Fruit fly (Drosophila melanogaster): ENCODE results near the gene Syn1.

Gene Syn1

dm6 chr3L:21728616-21729047 is 41.7 kb downstream of the Syn1 start, which contains the start of the genes CG11247 and Polr2H (continued):
- TF ChIP-seq Eip75B (GFP tag; optimal IDR thresholded peaks at IDR 0.05) (peak; percentile 88), pdm3 (GFP tag; optimal IDR thresholded peaks at IDR 0.05) (peak; percentile 90), net (GFP tag; optimal IDR thresholded peaks at IDR 0.05) (peak; percentile 83), CG3919 (GFP tag; optimal IDR thresholded peaks at IDR 0.05) (peak; percentile 91), CG6808 (GFP tag; optimal IDR thresholded peaks at IDR 0.05) (peak; percentile 61), CG10669 (GFP tag; optimal IDR thresholded peaks at IDR 0.05) (peak; percentile 73), Smox (GFP tag; optimal IDR thresholded peaks at IDR 0.05) (peak; percentile 86), acj6 (GFP tag; optimal IDR thresholded peaks at IDR 0.05) (peak; percentile 93)

DNA sequence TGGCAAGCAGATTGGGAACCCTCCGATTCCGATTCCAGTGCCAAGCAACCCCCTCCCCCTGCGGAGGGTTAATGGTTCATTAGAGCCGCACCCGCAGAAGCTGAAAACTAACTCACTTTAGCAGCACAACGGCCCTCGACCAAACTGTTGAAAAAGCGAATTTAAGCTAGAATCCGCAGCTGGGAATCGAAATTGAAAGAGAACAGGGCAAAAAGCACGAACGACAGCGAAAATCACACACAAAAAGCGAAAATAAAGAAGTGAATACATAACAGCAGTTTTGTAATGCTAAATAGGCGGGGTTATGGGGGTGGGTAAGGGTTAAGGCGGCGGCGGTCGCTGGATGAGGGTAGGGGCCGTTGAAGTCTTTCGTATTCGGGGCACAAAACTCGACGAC is 42.6 kb downstream of the Syn1 start:
- TF ChIP-seq esn (GFP tag; optimal IDR thresholded peaks at IDR 0.05) (no peak), salr (GFP tag; optimal IDR thresholded peaks at IDR 0.05) (no peak), CG15336 (GFP tag; IDR thresholded peaks at IDR 0.05) (no peak), OdsH (GFP tag; optimal IDR thresholded peaks at IDR 0.05) (no peak), CG11902 (GFP tag; optimal IDR thresholded peaks at IDR 0.05) (no peak), CG32006 (GFP tag; optimal IDR thresholded peaks at IDR 0.05) (no peak), CG1621 (tag; optimal IDR thresholded peaks at IDR 0.05) (no peak), fd85E (GFP tag; optimal IDR thresholded peaks at IDR 0.05) (no peak), Met (GFP tag; optimal IDR thresholded peaks at IDR 0.05) (no peak), CG10669 (GFP tag; optimal IDR thresholded peaks at IDR 0.05) (no peak), svp (GFP tag) (no peak), CG8319 (GFP tag; optimal IDR thresholded peaks at IDR 0.05) (no peak), lz (GFP tag; optimal IDR thresholded peaks at IDR 0.05) (no peak), CG6808 (GFP tag; optimal IDR thresholded peaks at IDR 0.05) (no peak), dac (GFP tag; optimal IDR thresholded peaks at IDR 0.05) (no peak), CG16779 (tag; optimal IDR thresholded peaks at IDR 0.05) (no peak)

DNA sequence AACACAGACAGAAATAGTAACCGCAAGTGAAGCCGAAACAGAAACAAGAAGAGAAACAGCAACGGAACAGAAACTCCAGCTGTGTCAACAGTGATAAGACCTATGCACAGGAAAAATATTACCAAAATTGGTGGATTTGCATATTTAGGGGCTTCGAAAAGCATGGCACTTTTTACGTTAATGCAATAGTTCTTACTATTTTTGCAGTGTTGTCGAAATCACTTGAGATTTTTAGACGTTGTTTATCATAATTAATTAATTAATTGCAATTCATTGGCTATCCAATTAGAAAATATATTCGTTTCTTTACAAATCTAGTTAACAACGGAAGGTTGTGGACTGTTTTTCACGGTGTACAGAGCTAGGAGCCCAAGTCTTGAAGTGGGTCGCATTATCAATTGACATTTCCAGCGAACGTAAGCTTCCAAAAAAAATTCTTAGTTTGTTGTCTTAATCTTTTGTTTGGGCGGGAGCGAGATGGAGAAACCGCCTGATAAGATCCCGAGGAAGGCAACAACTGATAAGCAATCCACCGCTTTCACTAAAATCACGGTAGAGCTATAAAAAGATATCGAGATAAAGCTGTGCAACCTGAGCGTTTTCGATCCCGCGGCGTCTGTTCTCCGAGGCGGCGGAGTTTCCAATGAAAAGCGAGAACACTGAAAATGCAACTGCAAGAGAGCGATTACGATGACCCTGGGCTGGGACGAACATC is 43.2 kb downstream of the Syn1 start:
- TF ChIP-seq fkh (GFP tag; optimal IDR thresholded peaks at IDR 0.05) (peak; percentile 51), CG8119 (GFP tag; IDR thresholded peaks at IDR 0.05) (no peak), CG3919 (GFP tag; optimal IDR thresholded peaks at IDR 0.05) (no peak), Lpt (GFP tag; optimal IDR thresholded peaks at IDR 0.05) (no peak), salr (GFP tag; optimal IDR thresholded peaks at IDR 0.05) (no peak), CG11294 (GFP tag; IDR thresholded peaks at IDR 0.05) (no peak), Hr4 (GFP tag; optimal IDR thresholded peaks at IDR 0.05) (no peak), CG16779 (tag; optimal IDR thresholded peaks at IDR 0.05) (no peak), Gug (GFP tag; IDR thresholded peaks at IDR 0.05) (no peak), spab (GFP tag; optimal IDR thresholded peaks at IDR 0.05) (no peak), fd85E (GFP tag; optimal IDR thresholded peaks at IDR 0.05) (no peak), svp (GFP tag) (peak; percentile 62), CG15336 (GFP tag; IDR thresholded peaks at IDR 0.05) (no peak), Eip78C (GFP tag) (peak; percentile 47), CG32006 (GFP tag; optimal IDR thresholded peaks at IDR 0.05) (no peak), CG8319 (GFP tag; optimal IDR thresholded peaks at IDR 0.05) (no peak), acj6 (GFP tag; optimal IDR thresholded peaks at IDR 0.05) (no peak)

dm6 chr3L:21720869-21721268 is 49.5 kb downstream of the Syn1 start:
- TF ChIP-seq topi (GFP tag; optimal IDR thresholded peaks at IDR 0.05) (peak; percentile 15), CG4318 (GFP tag; optimal IDR thresholded peaks at IDR 0.05) (no peak), Hr4 (GFP tag; optimal IDR thresholded peaks at IDR 0.05) (no peak), CG9139 (GFP tag; optimal IDR thresholded peaks at IDR 0.05) (no peak), Gug (GFP tag; IDR thresholded peaks at IDR 0.05) (no peak), Sox102F (GFP tag; optimal IDR thresholded peaks at IDR 0.05) (peak; percentile 16), vri (GFP tag; optimal IDR thresholded peaks at IDR 0.05) (no peak), cyc (GFP tag; optimal IDR thresholded peaks at IDR 0.05) (no peak), Smox (GFP tag; optimal IDR thresholded peaks at IDR 0.05) (peak; percentile 6), net (GFP tag; optimal IDR thresholded peaks at IDR 0.05) (peak; percentile 21), CG6163 (GFP tag; IDR thresholded peaks at IDR 0.05) (no peak), esn (GFP tag; optimal IDR thresholded peaks at IDR 0.05) (peak; percentile 41), CG1621 (tag; optimal IDR thresholded peaks at IDR 0.05) (peak; percentile 65), Ets21C (GFP tag; optimal IDR thresholded peaks at IDR 0.05) (no peak), CG3032 (tag; optimal IDR thresholded peaks at IDR 0.05) (peak; percentile 72), CG34406 (GFP tag; optimal IDR thresholded peaks at IDR 0.05) (peak; percentile 8), Hr38 (GFP tag; optimal IDR thresholded peaks at IDR 0.05) (no peak), pdm3 (GFP tag; optimal IDR thresholded peaks at IDR 0.05) (peak; percentile 23), Sox15 (GFP tag; optimal IDR thresholded peaks at IDR 0.05) (no peak), CG8632 (GFP tag; optimal IDR thresholded peaks at IDR 0.05) (peak; percentile 18), Hr39 (GFP tag; optimal IDR thresholded peaks at IDR 0.05) (no peak), CG6854 (GFP tag; optimal IDR thresholded peaks at IDR 0.05) (no peak), salr (GFP tag; optimal IDR thresholded peaks at IDR 0.05) (peak; percentile 36 to 45)

Data from whole organism, prepupa.